Worm (Caenorhabditis elegans) whole organism, L2 larva: ENCODE measurements around the gene nhr-119.
"Not testable (repeated sequence)": the region's sequence is repeated elsewhere in the genome, so short reads cannot be mapped to it uniquely, and the experiment has no call there.

Experiments
- C34F6.9 ChIP-seq: fragments of 150-350 bp; optimal IDR thresholded peaks from 2 replicates; lab custom pipeline; 2014; ENCODE audit warnings: missing biosample characterization, missing genetic modification characterization
- Y55F3AM.14 ChIP-seq: fragments of 200-800 bp; sonication (Bioruptor generic); optimal IDR thresholded peaks from 2 replicates; lab custom pipeline; 2018; ENCODE audit warnings: mild to moderate bottlenecking, missing genetic modification characterization, missing compliant biosample characterization
- ZK546.5 ChIP-seq: sonication (generic microtip); optimal IDR thresholded peaks from 2 replicates; lab custom pipeline; 2017; ENCODE audit warnings: missing biosample characterization, missing genetic modification characterization
- blmp-1 ChIP-seq: sonication (generic microtip); optimal IDR thresholded peaks from 2 replicates; lab custom pipeline; 2017; ENCODE audit warnings: missing genetic modification characterization, mild to moderate bottlenecking, missing compliant biosample characterization, antibody characterized with exemption, moderate library complexity; ENCODE audit not compliant: insufficient read depth
- ceh-16 ChIP-seq: fragments of 150-350 bp; optimal IDR thresholded peaks from 2 replicates; lab custom pipeline; 2014; ENCODE audit warnings: missing biosample characterization, missing genetic modification characterization
- ceh-82 ChIP-seq: fragments of 150-350 bp; optimal IDR thresholded peaks from 2 replicates; lab custom pipeline; 2014; ENCODE audit warnings: missing biosample characterization, missing genetic modification characterization
- crh-2 ChIP-seq: sonication (generic microtip); optimal IDR thresholded peaks from 2 replicates; lab custom pipeline; 2017; ENCODE audit warnings: missing biosample characterization, missing genetic modification characterization
- dmd-4 ChIP-seq: sonication (generic microtip); optimal IDR thresholded peaks from 2 replicates; lab custom pipeline; 2017; ENCODE audit warnings: missing biosample characterization, missing genetic modification characterization
- egl-27 ChIP-seq: sonication (generic microtip); optimal IDR thresholded peaks from 3 replicates; lab custom pipeline; 2017; ENCODE audit warnings: missing biosample characterization, missing genetic modification reagents, missing genetic modification characterization
- elt-1 ChIP-seq: fragments of 150-350 bp; optimal IDR thresholded peaks from 2 replicates; lab custom pipeline; 2014; ENCODE audit warnings: missing biosample characterization, missing genetic modification characterization
- elt-3 ChIP-seq: sonication (generic microtip); optimal IDR thresholded peaks from 2 replicates; lab custom pipeline; 2017; ENCODE audit warnings: missing biosample characterization, missing genetic modification characterization
- lin-11 ChIP-seq: fragments of 150-350 bp; sonication (generic microtip); optimal IDR thresholded peaks from 2 replicates; lab custom pipeline; 2014; ENCODE audit warnings: missing biosample characterization, missing genetic modification characterization, inconsistent platforms, mixed read lengths
- lin-13 ChIP-seq: fragments of 150-350 bp; optimal IDR thresholded peaks from 2 replicates; lab custom pipeline; 2014; ENCODE audit warnings: missing biosample characterization, missing genetic modification reagents, missing genetic modification characterization
- lin-39 ChIP-seq: fragments of 150-350 bp; optimal IDR thresholded peaks from 2 replicates; lab custom pipeline; 2014; ENCODE audit warnings: missing biosample characterization, missing genetic modification reagents, missing genetic modification characterization
- mab-5 ChIP-seq: fragments of 150-350 bp; optimal IDR thresholded peaks from 2 replicates; lab custom pipeline; 2014; ENCODE audit warnings: missing biosample characterization, missing genetic modification characterization
- mbf-1 ChIP-seq: sonication (generic microtip); optimal IDR thresholded peaks from 2 replicates; lab custom pipeline; 2017; ENCODE audit warnings: missing biosample characterization, missing genetic modification characterization
- mdl-1 ChIP-seq, 2 experiments: fragments of 150-350 bp in 1 of 2; sonication (generic microtip) in 1 of 2; optimal IDR thresholded peaks; 2 replicates each; lab custom pipeline; 2017; ENCODE audit warnings: missing biosample characterization in 2 of 2, missing genetic modification characterization in 2 of 2
- nhr-10 ChIP-seq: sonication (generic microtip); optimal IDR thresholded peaks from 2 replicates; lab custom pipeline; 2017; ENCODE audit warnings: missing biosample characterization, missing genetic modification characterization
- nhr-12 ChIP-seq: fragments of 150-350 bp; optimal IDR thresholded peaks from 2 replicates; lab custom pipeline; 2014; ENCODE audit warnings: missing biosample characterization, missing genetic modification characterization
- nhr-129 ChIP-seq: fragments of 150-350 bp; optimal IDR thresholded peaks from 2 replicates; lab custom pipeline; 2014; ENCODE audit warnings: missing biosample characterization, missing genetic modification characterization
- nhr-21 ChIP-seq: fragments of 150-350 bp; optimal IDR thresholded peaks from 2 replicates; lab custom pipeline; 2014; ENCODE audit warnings: missing biosample characterization, missing genetic modification characterization
- nhr-237 ChIP-seq: fragments of 150-350 bp; optimal IDR thresholded peaks from 2 replicates; lab custom pipeline; 2014; ENCODE audit warnings: missing biosample characterization, missing genetic modification characterization
- peb-1 ChIP-seq: fragments of 150-350 bp; optimal IDR thresholded peaks from 2 replicates; lab custom pipeline; 2014; ENCODE audit warnings: missing biosample characterization, missing genetic modification characterization
- sem-4 ChIP-seq: fragments of 150-350 bp; optimal IDR thresholded peaks from 2 replicates; lab custom pipeline; 2014; ENCODE audit warnings: missing biosample characterization, missing genetic modification reagents, missing genetic modification characterization
- skn-1 ChIP-seq: sonication (generic microtip); optimal IDR thresholded peaks from 2 replicates; lab custom pipeline; 2017; ENCODE audit warnings: missing biosample characterization, missing genetic modification characterization
- sma-3 ChIP-seq: sonication (generic microtip); optimal IDR thresholded peaks from 2 replicates; lab custom pipeline; 2016; ENCODE audit warnings: missing genetic modification reagents, missing genetic modification characterization, missing compliant biosample characterization
- sma-9 ChIP-seq, 2 experiments: fragments of 150-350 bp in 1 of 2; sonication (generic microtip) in 1 of 2; optimal IDR thresholded peaks; 2 replicates each; lab custom pipeline; 2014 to 2016; ENCODE audit warnings: missing genetic modification characterization in 2 of 2, mild to moderate bottlenecking in 1 of 2, missing biosample characterization in 1 of 2, missing compliant biosample characterization in 1 of 2, missing genetic modification reagents in 1 of 2, moderate library complexity in 1 of 2
- snpc-4 ChIP-seq: fragments of 150-350 bp; optimal IDR thresholded peaks from 2 replicates; lab custom pipeline; 2014; ENCODE audit warnings: missing biosample characterization, missing genetic modification characterization
- unc-39 ChIP-seq: fragments of 150-350 bp; optimal IDR thresholded peaks from 2 replicates; lab custom pipeline; 2014; ENCODE audit warnings: missing biosample characterization, missing genetic modification characterization
- unc-55 ChIP-seq: fragments of 150-350 bp; sonication (generic microtip); optimal IDR thresholded peaks from 3 replicates; lab custom pipeline; 2014; ENCODE audit warnings: missing biosample characterization, missing genetic modification reagents, missing genetic modification characterization
- ztf-11 ChIP-seq: sonication (generic microtip); optimal IDR thresholded peaks from 2 replicates; lab custom pipeline; 2017; ENCODE audit warnings: missing biosample characterization, missing genetic modification characterization
- ztf-4 ChIP-seq: fragments of 150-350 bp; optimal IDR thresholded peaks from 2 replicates; lab custom pipeline; 2014; ENCODE audit warnings: missing biosample characterization, missing genetic modification characterization

Gene nhr-119

DNA sequence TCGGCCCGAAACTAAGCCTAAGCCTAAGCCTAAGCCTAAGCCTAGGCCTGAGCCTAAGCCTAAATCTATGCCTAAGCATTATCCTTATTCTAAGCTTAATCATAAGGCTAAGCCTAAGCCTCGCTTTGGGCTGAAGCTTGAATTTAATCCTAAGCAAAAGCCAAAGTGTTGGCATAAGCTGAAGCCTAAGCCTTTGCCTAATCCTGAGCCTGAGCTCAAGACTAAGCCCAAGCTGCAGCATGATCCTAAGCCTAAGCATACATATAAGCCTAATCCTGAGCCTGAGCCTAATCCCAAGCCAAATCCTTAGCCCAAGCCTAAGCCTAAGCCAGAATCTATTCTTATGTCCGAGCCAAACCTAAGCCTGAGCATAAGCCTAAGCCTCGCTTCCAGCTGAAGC lies 46.2 kb upstream of the nhr-119 start:
- TF ChIP-seq ceh-82 (tag; lab: Kevin White, UChicago) (no peak), Y55F3AM.14 (no peak), sma-3 (GFP tag; lab: Kevin White, UChicago) (no peak), unc-39 (tag; lab: Kevin White, UChicago) (no peak), peb-1 (tag; lab: Kevin White, UChicago) (no peak), nhr-21 (no peak), mab-5 (tag; lab: Kevin White, UChicago) (no peak), egl-27 (tag; lab: Kevin White, UChicago) (no peak), elt-1 (no peak)

DNA sequence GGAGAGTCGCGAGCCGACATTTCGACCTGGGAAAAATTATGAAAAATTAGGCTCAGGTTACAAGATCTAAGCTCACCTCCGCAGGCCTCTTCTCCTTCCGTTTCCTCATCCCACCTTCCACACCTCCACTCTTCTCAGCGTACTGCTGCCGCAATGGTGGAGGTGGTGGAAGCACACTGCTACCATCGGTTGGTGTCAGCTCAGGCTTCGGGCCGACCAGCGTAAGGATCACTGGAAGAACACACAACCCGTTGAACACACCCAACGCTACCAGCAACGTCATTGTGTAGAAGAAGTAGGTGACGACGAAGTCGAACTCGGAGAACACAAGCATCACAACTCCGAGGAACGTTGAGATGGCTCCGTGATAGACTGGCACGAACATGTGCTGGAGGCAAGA lies 45.3 kb upstream of the nhr-119 start:
- TF ChIP-seq crh-2 (tag; lab: Kevin White, UChicago) = no peak
- no peak for TF ChIP-seq ztf-4 (tag; lab: Kevin White, UChicago)
- no peak for TF ChIP-seq ceh-16 (tag; lab: Kevin White, UChicago)
- TF ChIP-seq ZK546.5 (tag; lab: Kevin White, UChicago) = no peak

DNA sequence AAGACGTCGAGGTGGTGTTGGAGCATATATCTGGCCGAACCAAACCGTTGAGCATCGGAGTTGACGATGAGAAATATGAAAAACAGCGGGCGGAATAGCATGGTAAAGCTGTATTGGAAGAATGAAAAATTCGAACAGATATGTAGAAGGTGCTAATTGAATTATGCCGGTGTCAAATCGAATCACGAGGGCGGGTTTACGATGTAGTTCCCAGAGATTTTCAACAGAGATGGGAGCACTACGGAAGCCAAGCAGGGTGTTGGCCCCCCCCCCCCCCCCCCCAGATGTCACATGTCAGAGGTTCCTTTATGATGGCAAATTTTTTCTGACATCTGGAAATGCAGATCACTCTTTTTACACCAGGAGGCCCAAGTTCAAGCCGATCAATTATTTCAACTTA lies 42.7 kb upstream of the nhr-119 start, which contains the start of gene Y110A2AL.7:
Gene Y110A2AL.7, minus strand, starts transcription at position 101 of the 400 bp plus-strand sequence.
- TF ChIP-seq elt-3 (tag; lab: Kevin White, UChicago) = no peak
- no peak for TF ChIP-seq ztf-11
- TF ChIP-seq nhr-12 (tag; lab: Kevin White, UChicago) = no peak

DNA sequence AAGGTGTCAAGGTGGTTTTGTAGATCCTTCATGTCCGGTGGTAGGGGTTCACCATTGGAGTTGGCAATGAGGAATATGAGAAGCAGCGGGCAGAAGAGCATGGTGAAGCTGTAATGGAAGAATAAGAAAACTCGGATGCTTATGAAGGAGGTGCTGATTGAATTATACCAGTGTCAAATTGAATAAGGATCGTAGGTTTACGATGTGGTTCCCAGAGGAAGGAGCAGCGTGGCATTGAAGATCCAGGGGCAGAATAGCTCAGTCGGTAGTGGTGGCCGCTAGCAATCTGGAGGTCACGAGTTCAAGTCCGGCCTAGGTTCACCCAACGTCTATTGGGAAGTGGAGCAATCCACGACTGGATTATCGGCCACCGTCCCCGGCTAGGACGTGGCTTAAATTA lies 41.1 kb upstream of the nhr-119 start, which contains the start of gene Y110A2AL.6:
Gene Y110A2AL.6, minus strand, starts transcription at position 101 of the 400 bp plus-strand sequence.
- no peak for TF ChIP-seq blmp-1 (tag; lab: Kevin White, UChicago)
- no peak for TF ChIP-seq mdl-1 (tag; optimal IDR thresholded peaks at IDR 0.05; lab: Kevin White, UChicago)
- TF ChIP-seq ztf-11 = no peak
- no peak for TF ChIP-seq nhr-237 (tag; lab: Kevin White, UChicago)
- TF ChIP-seq skn-1 (tag; lab: Kevin White, UChicago) = no peak
- TF ChIP-seq C34F6.9 (tag; lab: Kevin White, UChicago) = no peak
- no peak for TF ChIP-seq nhr-129 (tag; lab: Kevin White, UChicago)
- TF ChIP-seq sma-9 (GFP tag; optimal IDR thresholded peaks at IDR 0.05; lab: Kevin White, UChicago) = no peak
- TF ChIP-seq sma-9 (tag; optimal IDR thresholded peaks at IDR 0.05; lab: Kevin White, UChicago) = no peak
- TF ChIP-seq sem-4 (tag; lab: Kevin White, UChicago) = no peak
- no peak for TF ChIP-seq lin-13 (GFP tag; lab: Kevin White, UChicago)
- TF ChIP-seq nhr-10 = no peak
- TF ChIP-seq lin-11 = no peak
- TF ChIP-seq, all 48 proteins: peak for 0

DNA sequence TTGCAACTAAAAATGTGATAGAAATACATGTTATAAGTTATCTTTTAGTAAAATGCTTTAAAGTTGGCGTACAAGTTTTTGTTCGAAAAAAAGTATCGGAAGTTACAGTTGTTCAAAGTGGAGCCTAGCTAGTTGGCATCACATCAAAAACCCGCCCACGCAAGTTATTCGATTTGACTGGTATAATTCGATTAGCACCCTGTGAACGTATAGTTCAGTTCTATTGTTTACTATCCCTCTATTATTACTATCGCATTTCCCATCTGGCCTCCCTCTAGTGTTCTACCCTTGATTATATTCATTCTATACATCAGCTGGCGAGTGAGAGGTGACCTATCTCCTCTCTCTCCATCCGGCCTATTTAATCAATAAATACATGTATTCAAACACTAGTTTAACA lies 38.6 kb upstream of the nhr-119 start, which contains the start of gene Y110A2AL.4:
Gene Y110A2AL.4, plus strand, starts transcription at position 301 of the 400 bp plus-strand sequence.
- TF ChIP-seq snpc-4, nhr-12, ztf-4 (tag; lab: Kevin White, UChicago): not testable (repeated sequence)

DNA sequence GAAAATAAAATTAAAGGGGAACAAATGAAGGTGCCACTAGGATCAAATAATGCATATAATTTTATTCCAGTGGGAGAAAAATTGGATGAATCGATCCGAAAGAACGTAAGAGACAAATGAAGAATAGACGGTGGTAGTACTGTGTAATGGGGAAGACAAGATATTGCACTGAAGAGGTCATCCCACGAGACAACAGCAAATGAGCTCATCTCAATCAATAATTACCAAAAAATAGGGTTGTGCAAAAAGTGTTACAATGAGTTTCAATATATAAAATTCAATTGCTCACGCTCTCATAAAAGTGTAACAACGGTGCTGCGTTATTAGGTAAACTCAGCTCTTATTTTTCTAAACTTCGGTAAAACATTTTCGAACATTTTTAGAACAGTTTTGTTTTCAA lies 36.5 kb upstream of the nhr-119 start, which contains the start of gene K12H6.7:
Gene K12H6.7, minus strand, starts transcription at position 101 of the 400 bp plus-strand sequence.
- TF ChIP-seq Y55F3AM.14 = no peak
- TF ChIP-seq peb-1 (tag; lab: Kevin White, UChicago) = no peak
- TF ChIP-seq egl-27 (tag; lab: Kevin White, UChicago) = no peak
- no peak for TF ChIP-seq dmd-4 (tag; lab: Kevin White, UChicago)
- TF ChIP-seq lin-13 (GFP tag; lab: Kevin White, UChicago) = no peak
- no peak for TF ChIP-seq unc-39 (tag; lab: Kevin White, UChicago)
- no peak for TF ChIP-seq nhr-21
- no peak for TF ChIP-seq ZK546.5 (tag; lab: Kevin White, UChicago)
- no peak for TF ChIP-seq mbf-1
- no peak for TF ChIP-seq lin-39
- TF ChIP-seq nhr-237 (tag; lab: Kevin White, UChicago) = no peak
- TF ChIP-seq unc-55 (GFP tag; lab: Kevin White, UChicago) = no peak
